Worm (Caenorhabditis elegans) whole organism, late embryonic: ENCODE measurements around the gene Y41E3.19.

ENCODE experiments used
- ceh-30 ChIP-seq: fragments of 150-350 bp; optimal IDR thresholded peaks from 2 replicates; lab custom pipeline; 2014; ENCODE audit warnings: missing biosample characterization, missing genetic modification characterization
- eyg-1 ChIP-seq: sonication (generic microtip); optimal IDR thresholded peaks from 2 replicates; lab custom pipeline; 2016; ENCODE audit warnings: missing genotype, missing genetic modification characterization, missing compliant biosample characterization
- hlh-6 ChIP-seq: sonication (generic microtip); optimal IDR thresholded peaks from 2 replicates; lab custom pipeline; 2016; ENCODE audit warnings: missing genotype, missing genetic modification characterization, missing compliant biosample characterization

DNA sequence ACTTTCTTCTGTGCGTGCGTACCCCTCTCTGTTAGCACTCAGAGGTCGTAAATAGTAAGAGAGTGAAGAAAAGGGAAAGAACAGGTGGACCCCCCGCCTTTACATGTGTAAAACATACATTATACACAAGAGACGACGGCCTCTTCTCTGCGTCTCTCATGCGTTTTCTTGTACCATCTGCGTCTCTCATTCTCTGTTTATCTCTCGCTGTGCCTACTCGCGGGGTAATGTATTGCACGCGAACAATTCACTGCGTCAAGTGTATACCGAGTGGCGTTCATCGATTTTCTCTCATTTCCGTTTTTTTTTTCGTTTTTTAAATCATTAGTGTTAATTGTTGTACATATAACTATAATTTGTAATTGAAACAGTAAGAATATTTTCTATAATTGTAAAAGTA, 51.3 kb downstream of the Y41E3.19 start:
- TF ChIP-seq eyg-1 (tag; lab: Kevin White, UChicago) (no peak), hlh-6 (tag; lab: Kevin White, UChicago) (no peak), ceh-30 (tag; lab: Kevin White, UChicago) (no peak)
